Fruit fly (Drosophila melanogaster): ENCODE data around the gene RpL22.

- TF ChIP-seq Fer1 (GFP tag; optimal IDR thresholded peaks at IDR 0.05) (no peak), CG10321 (GFP tag; IDR thresholded peaks at IDR 0.05) (no peak), CG7271 (tag; optimal IDR thresholded peaks at IDR 0.05) (no peak), HmgZ (tag; optimal IDR thresholded peaks at IDR 0.05) (no peak), cad (GFP tag; optimal IDR thresholded peaks at IDR 0.05) (no peak), CG12104 (GFP tag; optimal IDR thresholded peaks at IDR 0.05) (no peak), Hr51 (GFP tag; optimal IDR thresholded peaks at IDR 0.05) (no peak), sqz (GFP tag; optimal IDR thresholded peaks at IDR 0.05) (no peak), aop (GFP tag; IDR thresholded peaks at IDR 0.05) (no peak)
These were observed 46.0 kb downstream of the RpL22 start for dm6 chrX:718945-719344.
